Worm (Caenorhabditis elegans) whole organism, L4 larva: ENCODE measurements around the gene W10G6.6.

ENCODE experiments used
- F44E2.7 ChIP-seq: fragments of 200-800 bp; sonication (Bioruptor generic); IDR thresholded peaks from 2 replicates; pipeline ENCODE4 v2.1.2; 2022; ENCODE audit warnings: missing genetic modification characterization, missing compliant biosample characterization
- F49E8.2 ChIP-seq: sonication (generic microtip); optimal IDR thresholded peaks from 2 replicates; lab custom pipeline; 2016; ENCODE audit warnings: missing compliant biosample characterization, mild to moderate bottlenecking, missing genetic modification characterization, borderline replicate concordance
- T26A8.4 ChIP-seq: fragments of 200-800 bp; sonication (Bioruptor generic); IDR thresholded peaks from 2 replicates; pipeline ENCODE4 v1.3.6; 2022; ENCODE audit warnings: missing genetic modification characterization, missing compliant biosample characterization
- Y48G9A.11 ChIP-seq: fragments of 200-800 bp; sonication (Bioruptor generic); IDR thresholded peaks from 2 replicates; pipeline ENCODE4 v1.3.6; 2022; ENCODE audit warnings: missing genetic modification reagents, missing genetic modification characterization, missing compliant biosample characterization
- Y5F2A.4 ChIP-seq: fragments of 200-800 bp; sonication (Bioruptor generic); optimal IDR thresholded peaks from 2 replicates; lab custom pipeline; 2018; ENCODE audit warnings: mild to moderate bottlenecking, missing genetic modification characterization, missing compliant biosample characterization
- aly-2 ChIP-seq: sonication (generic microtip); optimal IDR thresholded peaks from 2 replicates; lab custom pipeline; 2018; ENCODE audit warnings: missing biosample characterization, missing genetic modification characterization
- ama-1 ChIP-seq: fragments of 150-350 bp; optimal IDR thresholded peaks from 2 replicates; lab custom pipeline; 2014; ENCODE audit warnings: inconsistent platforms, mixed read lengths
- arid-1 ChIP-seq: fragments of 200-800 bp; sonication (Bioruptor generic); conservative IDR thresholded peaks from 2 replicates; pipeline ENCODE4 v1.3.6; 2022; ENCODE audit warnings: missing genetic modification reagents, missing genetic modification characterization, missing compliant biosample characterization
- ceh-20 ChIP-seq: fragments of 200-800 bp; sonication (Bioruptor generic); IDR thresholded peaks from 2 replicates; pipeline ENCODE4 v1.3.6; 2022; ENCODE audit warnings: missing genetic modification reagents, missing genetic modification characterization, missing compliant biosample characterization
- daf-16 ChIP-seq, 3 experiments: sonication (generic microtip); optimal IDR thresholded peaks; 2 replicates each; lab custom pipeline; 2016 to 2017; ENCODE audit warnings: missing genetic modification characterization in 3 of 3, missing genetic modification reagents in 3 of 3, mild to moderate bottlenecking in 2 of 3, missing compliant biosample characterization in 2 of 3, missing biosample characterization in 1 of 3, moderate library complexity in 1 of 3
- dmd-6 ChIP-seq: fragments of 200-800 bp; sonication (Bioruptor generic); IDR thresholded peaks from 2 replicates; pipeline ENCODE4 v1.3.6; 2022; ENCODE audit warnings: missing genetic modification reagents, missing genetic modification characterization, missing compliant biosample characterization
- dmd-8 ChIP-seq: fragments of 200-800 bp; sonication (Bioruptor generic); IDR thresholded peaks from 2 replicates; pipeline ENCODE4 v1.3.6; 2022; ENCODE audit warnings: missing genetic modification characterization, missing compliant biosample characterization
- dmd-9 ChIP-seq: fragments of 200-800 bp; sonication (Bioruptor generic); IDR thresholded peaks from 2 replicates; pipeline ENCODE4 v1.3.6; 2022; ENCODE audit warnings: missing genetic modification reagents, missing genetic modification characterization, missing compliant biosample characterization
- duxl-1 ChIP-seq: sonication (generic microtip); optimal IDR thresholded peaks from 2 replicates; lab custom pipeline; 2016; ENCODE audit warnings: mild to moderate bottlenecking, missing genetic modification characterization, moderate library complexity, missing compliant biosample characterization; ENCODE audit not compliant: poor library complexity
- dve-1 ChIP-seq: sonication (generic microtip); optimal IDR thresholded peaks from 2 replicates; lab custom pipeline; 2017; ENCODE audit warnings: antibody characterized with exemption, mild to moderate bottlenecking, missing genetic modification characterization, missing compliant biosample characterization; ENCODE audit not compliant: insufficient read depth
- egl-43 ChIP-seq: fragments of 200-800 bp; sonication (Bioruptor generic); IDR thresholded peaks from 2 replicates; pipeline ENCODE4 v1.3.6; 2022; ENCODE audit warnings: missing genetic modification reagents, missing genetic modification characterization, missing compliant biosample characterization
- fos-1 ChIP-seq: fragments of 150-350 bp; optimal IDR thresholded peaks from 2 replicates; lab custom pipeline; 2014; ENCODE audit warnings: missing biosample characterization, missing genetic modification characterization
- hif-1 ChIP-seq, 2 experiments: sonication (generic microtip); optimal IDR thresholded peaks; 2 replicates each; lab custom pipeline; 2016 to 2017; ENCODE audit warnings: missing compliant biosample characterization in 2 of 2, missing genetic modification characterization in 2 of 2, missing genetic modification reagents in 2 of 2, missing genotype in 2 of 2, mild to moderate bottlenecking in 1 of 2
- hlh-11 ChIP-seq: fragments of 200-800 bp; sonication (Bioruptor generic); optimal IDR thresholded peaks from 2 replicates; lab custom pipeline; 2018; ENCODE audit warnings: mild to moderate bottlenecking, missing genetic modification characterization, missing compliant biosample characterization
- hlh-30 ChIP-seq: sonication (generic microtip); optimal IDR thresholded peaks from 2 replicates; lab custom pipeline; 2017; ENCODE audit warnings: antibody characterized with exemption, mild to moderate bottlenecking, missing genetic modification characterization, missing compliant biosample characterization; ENCODE audit not compliant: insufficient read depth
- hmg-1.1 ChIP-seq: fragments of 200-800 bp; sonication (Bioruptor generic); IDR thresholded peaks from 2 replicates; pipeline ENCODE4 v1.3.6; 2022; ENCODE audit warnings: missing genetic modification reagents, missing genetic modification characterization, missing compliant biosample characterization
- lim-7 ChIP-seq: fragments of 200-800 bp; sonication (Bioruptor generic); IDR thresholded peaks from 2 replicates; pipeline ENCODE4 v1.3.6; 2022; ENCODE audit warnings: missing genetic modification characterization, missing compliant biosample characterization
- lin-13 ChIP-seq: fragments of 150-350 bp; optimal IDR thresholded peaks from 2 replicates; lab custom pipeline; 2014; ENCODE audit warnings: missing biosample characterization, missing genetic modification reagents, missing genetic modification characterization
- lin-38 ChIP-seq: fragments of 200-800 bp; sonication (Bioruptor generic); IDR thresholded peaks from 2 replicates; pipeline ENCODE4 v1.3.6; 2022; ENCODE audit warnings: missing genetic modification reagents, missing genetic modification characterization, missing compliant biosample characterization
- lir-3 ChIP-seq: sonication (generic microtip); optimal IDR thresholded peaks from 2 replicates; lab custom pipeline; 2016; ENCODE audit warnings: mild to moderate bottlenecking, missing genetic modification characterization, missing compliant biosample characterization
- madf-5 ChIP-seq, 2 experiments: fragments of 200-800 bp; sonication (Bioruptor generic); IDR thresholded peaks; 2 replicates each; pipeline ENCODE4 v1.3.6; 2022; ENCODE audit warnings: missing compliant biosample characterization in 2 of 2, missing genetic modification characterization in 2 of 2
- madf-9 ChIP-seq: fragments of 200-800 bp; sonication (Bioruptor generic); conservative IDR thresholded peaks from 2 replicates; pipeline ENCODE4 v1.3.6; 2022; ENCODE audit warnings: missing genetic modification reagents, missing genetic modification characterization, missing compliant biosample characterization
- mdl-1 ChIP-seq, 2 experiments: fragments of 150-350 bp in 1 of 2; sonication (generic microtip) in 1 of 2; optimal IDR thresholded peaks; 2 replicates each; lab custom pipeline; 2014 to 2017; ENCODE audit warnings: missing biosample characterization in 2 of 2, missing genetic modification characterization in 2 of 2
- mdt-29 ChIP-seq: fragments of 200-800 bp; sonication (Bioruptor generic); IDR thresholded peaks from 2 replicates; pipeline ENCODE4 v1.3.6; 2022; ENCODE audit warnings: missing genetic modification reagents, missing genetic modification characterization, missing compliant biosample characterization
- mes-2 ChIP-seq: sonication (generic microtip); optimal IDR thresholded peaks from 2 replicates; lab custom pipeline; 2016; ENCODE audit warnings: missing genotype, mild to moderate bottlenecking, missing genetic modification characterization, missing compliant biosample characterization; ENCODE audit not compliant: poor library complexity, severe bottlenecking
- mxl-2 ChIP-seq: fragments of 200-800 bp; sonication (Bioruptor generic); conservative IDR thresholded peaks from 2 replicates; pipeline ENCODE4 v1.3.6; 2022; ENCODE audit warnings: missing genetic modification reagents, missing genetic modification characterization, missing compliant biosample characterization
- mxl-3 ChIP-seq: fragments of 200-800 bp; sonication (Bioruptor generic); optimal IDR thresholded peaks from 2 replicates; lab custom pipeline; 2018; ENCODE audit warnings: mild to moderate bottlenecking, missing genetic modification characterization, missing compliant biosample characterization
- nhr-102 ChIP-seq: sonication (generic microtip); optimal IDR thresholded peaks from 2 replicates; lab custom pipeline; 2016; ENCODE audit warnings: mild to moderate bottlenecking, missing genetic modification characterization, moderate library complexity, missing compliant biosample characterization
- nhr-237 ChIP-seq: sonication (generic microtip); optimal IDR thresholded peaks from 2 replicates; lab custom pipeline; 2017; ENCODE audit warnings: missing biosample characterization, missing genetic modification characterization
- nhr-28 ChIP-seq: fragments of 150-350 bp; optimal IDR thresholded peaks from 2 replicates; lab custom pipeline; 2014; ENCODE audit warnings: missing biosample characterization, missing genetic modification characterization
- nhr-41 ChIP-seq: fragments of 200-800 bp; sonication (Bioruptor generic); IDR thresholded peaks from 2 replicates; pipeline ENCODE4 v1.3.6; 2022; ENCODE audit warnings: missing genetic modification reagents, missing genetic modification characterization, missing compliant biosample characterization
- nhr-42 ChIP-seq: fragments of 200-800 bp; sonication (Bioruptor generic); IDR thresholded peaks from 2 replicates; pipeline ENCODE4 v1.3.6; 2022; ENCODE audit warnings: missing genetic modification characterization, missing compliant biosample characterization
- pqm-1 ChIP-seq: sonication (generic microtip); optimal IDR thresholded peaks from 2 replicates; lab custom pipeline; 2017; ENCODE audit warnings: missing biosample characterization, missing genetic modification characterization
- rbr-2 ChIP-seq: sonication (generic microtip); optimal IDR thresholded peaks from 2 replicates; lab custom pipeline; 2016; ENCODE audit warnings: missing genotype, missing genetic modification characterization, missing compliant biosample characterization
- skn-1 ChIP-seq: fragments of 150-350 bp; optimal IDR thresholded peaks from 2 replicates; lab custom pipeline; 2014; ENCODE audit warnings: missing biosample characterization, missing genetic modification characterization
- snpc-4 ChIP-seq: fragments of 150-350 bp; optimal IDR thresholded peaks from 2 replicates; lab custom pipeline; 2014; ENCODE audit warnings: missing biosample characterization, missing genetic modification characterization
- spr-1 ChIP-seq: sonication (generic microtip); optimal IDR thresholded peaks from 2 replicates; lab custom pipeline; 2016; ENCODE audit warnings: mild to moderate bottlenecking, missing genetic modification characterization, missing compliant biosample characterization
- unc-130 ChIP-seq: sonication (generic microtip); optimal IDR thresholded peaks from 2 replicates; lab custom pipeline; 2016; ENCODE audit warnings: missing genetic modification reagents, missing genetic modification characterization, missing compliant biosample characterization
- unc-39 ChIP-seq: sonication (generic microtip); optimal IDR thresholded peaks from 2 replicates; lab custom pipeline; 2017; ENCODE audit warnings: missing biosample characterization, missing genetic modification characterization
- vab-7 ChIP-seq: fragments of 200-800 bp; sonication (Bioruptor generic); IDR thresholded peaks from 2 replicates; pipeline ENCODE4 v1.3.6; 2022; ENCODE audit warnings: missing genetic modification reagents, missing genetic modification characterization, missing compliant biosample characterization
- zag-1 ChIP-seq: fragments of 150-350 bp; optimal IDR thresholded peaks from 2 replicates; lab custom pipeline; 2014; ENCODE audit warnings: missing biosample characterization, missing genetic modification characterization
- zfp-3 ChIP-seq: fragments of 200-800 bp; sonication (Bioruptor generic); conservative IDR thresholded peaks from 2 replicates; pipeline ENCODE4 v1.3.6; 2022; ENCODE audit warnings: missing genetic modification reagents, missing genetic modification characterization, missing compliant biosample characterization
- zip-11 ChIP-seq: fragments of 200-800 bp; sonication (Bioruptor generic); IDR thresholded peaks from 2 replicates; pipeline ENCODE4 v1.3.6; 2022; ENCODE audit warnings: missing genetic modification characterization, missing compliant biosample characterization
- zip-2 ChIP-seq: fragments of 150-350 bp; optimal IDR thresholded peaks from 2 replicates; lab custom pipeline; 2014; ENCODE audit warnings: missing biosample characterization, missing genetic modification characterization

W10G6.6 gene

DNA sequence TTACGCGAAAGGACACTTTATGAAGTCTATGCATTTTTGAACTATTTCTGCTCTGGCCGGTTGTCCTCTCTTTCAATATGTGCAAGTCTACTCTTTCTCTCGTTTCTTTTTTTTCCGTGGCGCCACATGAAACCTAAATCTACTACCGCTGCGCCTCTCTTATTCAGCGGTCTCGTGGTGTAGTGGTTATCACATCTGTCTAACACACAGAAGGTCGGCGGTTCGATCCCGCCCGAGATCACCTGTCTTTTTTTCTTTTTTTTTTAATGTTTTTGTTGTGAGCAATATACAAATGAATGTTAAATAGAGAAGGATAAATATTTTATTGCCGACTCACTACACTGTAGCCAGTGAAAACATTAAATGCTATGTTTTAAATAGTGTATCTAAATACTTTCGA, 47.6 kb upstream of the W10G6.6 start (continued):
- peak; percentile 68; the same call in 1 of the 2 replicates for TF ChIP-seq nhr-42 (GFP tag; lab: Robert Waterston, UW)
- TF ChIP-seq zip-2: peak; percentile 5
- TF ChIP-seq hif-1 (tag; optimal IDR thresholded peaks at IDR 0.05; lab: Kevin White, UChicago): peak in 1 of 2 experiments; percentile 45
- peak; percentile 73 for TF ChIP-seq lin-13
- TF ChIP-seq Y5F2A.4 (GFP tag; lab: Kevin White, UChicago): peak; percentile 39
- TF ChIP-seq mdl-1 (tag; optimal IDR thresholded peaks at IDR 0.05; lab: Kevin White, UChicago): peak in 1 of 2 experiments; percentile 42
- TF ChIP-seq mes-2 (tag; lab: Kevin White, UChicago): peak; percentile 80
- TF ChIP-seq duxl-1 (tag; lab: Kevin White, UChicago): peak; percentile 72
- TF ChIP-seq skn-1 (tag; lab: Kevin White, UChicago): no peak
- no peak for TF ChIP-seq fos-1 (tag; lab: Kevin White, UChicago)
- TF ChIP-seq nhr-102: peak; percentile 54
- TF ChIP-seq madf-5 (GFP tag; IDR thresholded peaks at IDR 0.05; lab: Robert Waterston, UW): peak; percentile 51 to 76; a peak in 2 of 4 replicates
- no peak for TF ChIP-seq zag-1 (tag; lab: Kevin White, UChicago)
- peak; percentile 66; the same call in 1 of the 2 replicates for TF ChIP-seq arid-1 (GFP tag; lab: Robert Waterston, UW)
- TF ChIP-seq T26A8.4 (GFP tag; lab: Robert Waterston, UW): peak; percentile 39; the same call in 1 of the 2 replicates
- TF ChIP-seq nhr-41 (GFP tag; lab: Robert Waterston, UW): peak; percentile 75; the same call in 1 of the 2 replicates
- TF ChIP-seq mdt-29 (GFP tag; lab: Robert Waterston, UW): peak; percentile 74; the same call in 1 of the 2 replicates
- no peak for TF ChIP-seq zfp-3 (GFP tag; lab: Robert Waterston, UW)
- 0 out of 2 replicates have a peak, but pooled peaks have one; percentile 51 for TF ChIP-seq Y48G9A.11 (GFP tag; lab: Robert Waterston, UW)
- no peak for TF ChIP-seq pqm-1 (tag; lab: Kevin White, UChicago)
- no peak for TF ChIP-seq nhr-237
- TF ChIP-seq daf-16 (GFP tag; optimal IDR thresholded peaks at IDR 0.05; lab: Kevin White, UChicago): peak; percentile 44 to 78
- peak; percentile 30 for TF ChIP-seq daf-16 (tag; optimal IDR thresholded peaks at IDR 0.05; lab: Kevin White, UChicago)
- TF ChIP-seq egl-43 (GFP tag; lab: Robert Waterston, UW): peak; percentile 93
- TF ChIP-seq ceh-20: 0 out of 2 replicates have a peak, but pooled peaks have one; percentile 53
- TF ChIP-seq unc-130 (GFP tag; lab: Kevin White, UChicago): no peak
- no peak for TF ChIP-seq ama-1 (lab: Kevin White, UChicago)
- TF ChIP-seq lin-38 (GFP tag; lab: Robert Waterston, UW): peak; percentile 81
- TF ChIP-seq spr-1 (tag; lab: Kevin White, UChicago): peak; percentile 60
- no peak for TF ChIP-seq aly-2 (tag; lab: Kevin White, UChicago)
- peak; percentile 70 for TF ChIP-seq madf-9 (GFP tag; lab: Robert Waterston, UW)
- peak; percentile 69 for TF ChIP-seq lir-3
- TF ChIP-seq vab-7: peak; percentile 86
- peak; percentile 90 for TF ChIP-seq lim-7 (GFP tag; lab: Robert Waterston, UW)
- peak; percentile 77 for TF ChIP-seq F44E2.7
- TF ChIP-seq rbr-2 (tag; lab: Kevin White, UChicago): peak; percentile 68
- TF ChIP-seq, all 104 proteins: peak for 53

DNA sequence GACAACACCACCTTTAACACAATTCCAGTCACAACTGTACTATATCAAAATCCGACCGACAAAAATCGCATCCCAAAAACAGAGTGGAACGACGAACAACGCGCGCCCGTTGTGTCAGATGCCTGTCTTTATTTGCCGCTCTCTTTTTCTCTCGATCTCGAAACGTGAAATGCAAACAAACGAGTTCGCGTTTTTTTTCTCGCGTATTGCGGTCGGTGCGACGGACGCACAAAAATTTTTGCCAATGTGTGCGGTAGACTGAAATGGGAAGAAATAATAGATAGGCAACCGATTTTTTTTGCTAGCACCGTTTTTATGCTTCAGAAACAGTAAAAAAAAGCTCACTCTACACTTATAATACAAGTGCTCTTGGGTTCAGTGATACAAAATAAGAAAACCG, 46.5 kb upstream of the W10G6.6 start:
- TF ChIP-seq hlh-30: peak; percentile 24
- no peak for TF ChIP-seq skn-1 (tag; lab: Kevin White, UChicago)
- no peak for TF ChIP-seq lin-38 (GFP tag; lab: Robert Waterston, UW)
- no peak for TF ChIP-seq unc-39 (tag; lab: Kevin White, UChicago)
- TF ChIP-seq mxl-3 (GFP tag; lab: Kevin White, UChicago): peak; percentile 17
- no peak for TF ChIP-seq snpc-4 (tag; lab: Kevin White, UChicago)
- TF ChIP-seq mxl-2: no peak
- TF ChIP-seq dmd-8: no peak
- TF ChIP-seq F49E8.2: no peak
- peak; percentile 43 for TF ChIP-seq mes-2 (tag; lab: Kevin White, UChicago)
- peak; percentile 36; the same call in 1 of the 2 replicates for TF ChIP-seq dmd-6 (GFP tag; lab: Robert Waterston, UW)
- TF ChIP-seq zip-11 (GFP tag; lab: Robert Waterston, UW): no peak
- peak; percentile 41 for TF ChIP-seq hlh-11 (tag; lab: Kevin White, UChicago)
- no peak for TF ChIP-seq lim-7 (GFP tag; lab: Robert Waterston, UW)
- no peak for TF ChIP-seq zag-1 (tag; lab: Kevin White, UChicago)
- no peak for TF ChIP-seq zip-2
- TF ChIP-seq dmd-9 (GFP tag; lab: Robert Waterston, UW): no peak
- TF ChIP-seq T26A8.4 (GFP tag; lab: Robert Waterston, UW): no peak
- peak; percentile 38 for TF ChIP-seq dve-1 (tag; lab: Kevin White, UChicago)
- peak; percentile 8 for TF ChIP-seq nhr-28 (tag; lab: Kevin White, UChicago)
- TF ChIP-seq hmg-1.1 (GFP tag; lab: Robert Waterston, UW): peak; percentile 36; the same call in 1 of the 2 replicates
